Worm (Caenorhabditis elegans): ENCODE data around the gene C03G6.17.

Gene C03G6.17

DNA sequence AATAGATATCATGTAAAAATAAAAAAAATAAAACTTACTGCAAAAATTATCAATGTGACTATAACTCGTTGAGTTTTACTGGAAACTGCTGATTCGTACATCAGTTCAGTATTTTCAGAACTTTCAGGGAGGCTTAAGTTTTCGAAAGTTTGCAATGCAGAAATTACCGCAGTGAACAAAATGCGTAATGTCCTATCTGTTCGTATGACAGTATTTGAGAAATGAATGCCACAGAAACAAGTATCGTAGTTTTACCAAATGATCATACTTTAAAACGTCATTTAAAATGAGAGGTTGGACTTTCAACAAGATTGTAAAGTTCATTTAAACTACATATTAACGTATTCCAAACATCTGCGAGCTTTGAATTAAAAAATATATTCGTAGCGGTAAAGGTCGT is 24.2 kb downstream of the C03G6.17 start, which contains the start of gene C03G6.21:
TSS of gene C03G6.21 (minus strand) at position 101 of the 400 bp plus-strand sequence.
- no peak for TF ChIP-seq nhr-6 (tag; optimal IDR thresholded peaks at IDR 0.05)
- TF ChIP-seq daf-16 (GFP tag; optimal IDR thresholded peaks at IDR 0.05): no peak
- no peak for TF ChIP-seq daf-16 (tag; optimal IDR thresholded peaks at IDR 0.05)
- TF ChIP-seq snpc-1.2 (GFP tag; IDR thresholded peaks at IDR 0.05): no peak
- TF ChIP-seq lin-39 (tag; optimal IDR thresholded peaks at IDR 0.05): no peak
- TF ChIP-seq ceh-28 (tag; optimal IDR thresholded peaks at IDR 0.05): no peak
- no peak for TF ChIP-seq mxl-2 (GFP tag; conservative IDR thresholded peaks at IDR 0.05)
- no peak for TF ChIP-seq ces-1 (GFP tag; optimal IDR thresholded peaks at IDR 0.05)
- TF ChIP-seq F26F4.8 (GFP tag; conservative IDR thresholded peaks at IDR 0.05): no peak
- TF ChIP-seq lsy-2 (tag; optimal IDR thresholded peaks at IDR 0.05): no peak
- TF ChIP-seq mep-1 (tag; optimal IDR thresholded peaks at IDR 0.05): no peak
- TF ChIP-seq lin-1 (GFP tag; IDR thresholded peaks at IDR 0.05): no peak
- TF ChIP-seq ceh-62 (tag; optimal IDR thresholded peaks at IDR 0.05): no peak
- TF ChIP-seq nhr-237 (tag; optimal IDR thresholded peaks at IDR 0.05): no peak
- no peak for TF ChIP-seq zip-2 (tag; optimal IDR thresholded peaks at IDR 0.05)
- TF ChIP-seq nhr-76 (tag; optimal IDR thresholded peaks at IDR 0.05): no peak
- TF ChIP-seq attf-4 (tag; optimal IDR thresholded peaks at IDR 0.05): no peak
- no peak for TF ChIP-seq Y48G9A.11 (GFP tag; IDR thresholded peaks at IDR 0.05)
- no peak for TF ChIP-seq T26A8.4 (GFP tag; IDR thresholded peaks at IDR 0.05)
- TF ChIP-seq F49E8.2 (tag; optimal IDR thresholded peaks at IDR 0.05; ENCODE audit: borderline replicate concordance): no peak
- TF ChIP-seq ceh-32 (tag; optimal IDR thresholded peaks at IDR 0.05; ENCODE audit: poor library complexity): no peak

DNA sequence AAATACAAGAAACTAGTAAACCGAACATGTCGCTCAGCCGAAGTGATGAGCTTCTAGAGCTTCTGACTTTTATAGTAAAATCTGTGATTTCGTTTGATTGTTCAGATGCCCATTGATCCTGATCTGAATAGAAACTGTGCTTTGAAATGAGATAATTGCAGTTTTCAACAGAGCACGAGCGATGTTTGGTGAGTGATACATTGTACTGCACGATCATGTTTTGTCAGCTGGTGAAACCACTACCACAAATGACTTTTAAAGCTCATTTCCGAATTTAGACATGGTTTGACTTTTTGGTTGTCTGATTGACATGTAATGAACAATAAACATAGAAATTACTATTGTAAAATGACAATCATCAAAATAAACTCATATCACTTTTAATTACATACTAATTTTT is 25.4 kb downstream of the C03G6.17 start, which contains the start of gene tag-293:
TSS of gene tag-293 (minus strand) at position 101 of the 400 bp plus-strand sequence.
- TF ChIP-seq ceh-82 (tag; optimal IDR thresholded peaks at IDR 0.05): no peak
- no peak for TF ChIP-seq zfp-3 (GFP tag; conservative IDR thresholded peaks at IDR 0.05)
- TF ChIP-seq nhr-76 (tag; optimal IDR thresholded peaks at IDR 0.05): no peak
- TF ChIP-seq snpc-1.2 (GFP tag; IDR thresholded peaks at IDR 0.05): no peak
- no peak for TF ChIP-seq tag-97 (GFP tag; IDR thresholded peaks at IDR 0.05)
- TF ChIP-seq lin-1 (GFP tag; IDR thresholded peaks at IDR 0.05): no peak
- no peak for TF ChIP-seq fkh-10 (GFP tag; optimal IDR thresholded peaks at IDR 0.05)

DNA sequence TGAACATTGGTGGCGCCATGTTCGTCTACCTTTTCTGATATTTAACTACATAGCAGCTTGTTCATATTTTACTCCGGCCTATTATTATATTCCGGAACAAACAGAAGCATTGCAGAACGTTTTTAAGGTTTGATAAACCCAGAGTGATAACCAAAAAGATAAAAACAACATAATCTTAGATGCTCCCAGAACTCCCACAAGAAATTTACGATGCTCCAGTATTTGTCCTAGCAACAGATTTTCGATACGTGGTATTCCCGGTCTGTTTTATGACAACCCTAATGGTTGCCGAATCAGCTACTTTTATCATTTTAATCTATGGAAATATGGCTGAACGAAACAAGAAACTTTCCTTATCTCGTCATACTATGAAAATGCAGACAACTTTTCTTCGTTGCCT is 27.3 kb downstream of the C03G6.17 start:
- no peak for TF ChIP-seq zag-1 (tag; optimal IDR thresholded peaks at IDR 0.05)
- TF ChIP-seq unc-62 (GFP tag; optimal IDR thresholded peaks at IDR 0.05 in 1 of 2): peak in 1 of 2 experiments; percentile 92
- TF ChIP-seq unc-62 (tag; optimal IDR thresholded peaks at IDR 0.05): no peak

DNA sequence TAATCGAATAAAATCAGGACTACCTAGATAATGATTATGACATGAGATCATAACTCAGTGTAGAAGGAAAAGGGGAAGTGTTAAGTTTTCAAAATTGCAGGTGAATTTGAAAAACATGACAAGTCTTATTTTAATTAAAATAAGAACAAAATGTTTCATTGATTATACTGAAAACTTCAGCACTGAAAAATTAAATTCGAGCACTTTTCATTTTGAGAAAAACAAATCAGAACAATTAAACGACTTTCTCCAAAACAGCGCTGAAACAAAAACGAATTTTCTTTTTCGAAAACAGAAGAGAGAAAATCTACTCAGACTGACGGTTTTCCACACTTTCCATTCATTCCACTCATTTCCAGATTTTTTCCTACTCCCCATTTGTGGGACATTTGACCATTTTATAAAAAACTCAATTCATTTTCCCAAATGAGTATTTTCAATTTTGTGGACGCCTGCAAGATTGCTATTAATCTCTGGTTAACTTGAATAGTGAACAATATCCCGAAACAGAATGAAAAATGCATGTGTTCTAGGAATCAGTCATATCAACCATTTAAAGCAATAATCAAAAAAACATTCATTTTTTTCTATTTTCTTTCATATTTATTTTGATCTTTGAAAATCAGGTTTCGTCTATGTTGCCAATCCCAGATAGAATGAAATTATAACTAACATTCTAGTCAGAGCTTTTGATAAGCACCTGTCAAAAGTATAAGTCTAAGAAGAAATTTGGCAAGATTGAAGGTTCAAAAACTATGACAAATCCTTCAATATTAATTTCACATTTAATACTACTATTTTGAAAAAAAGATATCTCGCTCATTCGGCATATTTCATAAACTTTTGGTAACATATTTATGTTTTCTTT is 28.5 kb downstream of the C03G6.17 start, which contains the start of the genes srh-231 and srh-275:
TSS of gene srh-231 (minus strand) at position 51 of the 868 bp plus-strand sequence.
TSS of gene srh-275 (plus strand) at position 818 of the 868 bp plus-strand sequence.
- TF ChIP-seq pha-4 (GFP tag; IDR thresholded peaks at IDR 0.05) (no peak), pha-4 (tag; optimal IDR thresholded peaks at IDR 0.05) (no peak), aha-1 (tag) (peak; percentile 92)

DNA sequence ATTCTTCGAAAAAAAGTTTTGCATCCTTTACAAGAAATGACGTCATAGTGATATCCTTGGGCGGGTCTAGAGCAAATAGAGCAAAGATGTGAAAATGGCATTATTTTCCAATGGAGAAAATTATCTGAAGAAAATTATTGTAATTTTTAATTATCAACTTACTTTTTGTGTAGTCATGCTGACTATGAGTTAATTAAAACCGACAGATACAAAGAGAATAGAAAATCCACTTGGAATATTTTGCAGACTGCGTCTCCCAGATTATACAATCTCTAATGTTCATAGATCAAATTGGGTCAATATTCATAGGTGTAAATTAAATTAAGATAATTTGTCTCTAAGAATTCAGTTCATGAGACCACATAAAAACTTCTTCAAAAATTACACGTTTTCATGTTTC is 31.4 kb downstream of the C03G6.17 start, which contains the start of gene nhr-149:
TSS of gene nhr-149 (minus strand) at position 101 of the 400 bp plus-strand sequence.
- no peak for TF ChIP-seq ZK337.2 (GFP tag; IDR thresholded peaks at IDR 0.05)
- TF ChIP-seq egl-27 (tag; optimal IDR thresholded peaks at IDR 0.05): no peak
- no peak for TF ChIP-seq rbr-2 (tag; optimal IDR thresholded peaks at IDR 0.05)
- TF ChIP-seq madf-5 (GFP tag; IDR thresholded peaks at IDR 0.05): no peak
- TF ChIP-seq ama-1 (optimal IDR thresholded peaks at IDR 0.05): no peak
- no peak for TF ChIP-seq mxl-2 (GFP tag; conservative IDR thresholded peaks at IDR 0.05)
- no peak for TF ChIP-seq mdt-29 (GFP tag; IDR thresholded peaks at IDR 0.05)
- no peak for TF ChIP-seq lin-29 (GFP tag; IDR thresholded peaks at IDR 0.05)
- TF ChIP-seq php-3 (GFP tag; IDR thresholded peaks at IDR 0.05): no peak
- TF ChIP-seq vab-7 (GFP tag; IDR thresholded peaks at IDR 0.05): no peak
- TF ChIP-seq nhr-25 (tag; optimal IDR thresholded peaks at IDR 0.05; ENCODE audit: borderline replicate concordance, insufficient read depth): no peak
- no peak for TF ChIP-seq dmd-6 (GFP tag; IDR thresholded peaks at IDR 0.05)
- TF ChIP-seq hlh-11 (tag; optimal IDR thresholded peaks at IDR 0.05): no peak
- no peak for TF ChIP-seq ceh-82 (tag; optimal IDR thresholded peaks at IDR 0.05)
- no peak for TF ChIP-seq aly-2 (tag; optimal IDR thresholded peaks at IDR 0.05)
- TF ChIP-seq F44E2.7 (GFP tag; IDR thresholded peaks at IDR 0.05): no peak

All from whole organism, L4 larva.